Worm (Caenorhabditis elegans): Measurements from ENCODE around the gene sri-63.

The sri-63 gene

DNA sequence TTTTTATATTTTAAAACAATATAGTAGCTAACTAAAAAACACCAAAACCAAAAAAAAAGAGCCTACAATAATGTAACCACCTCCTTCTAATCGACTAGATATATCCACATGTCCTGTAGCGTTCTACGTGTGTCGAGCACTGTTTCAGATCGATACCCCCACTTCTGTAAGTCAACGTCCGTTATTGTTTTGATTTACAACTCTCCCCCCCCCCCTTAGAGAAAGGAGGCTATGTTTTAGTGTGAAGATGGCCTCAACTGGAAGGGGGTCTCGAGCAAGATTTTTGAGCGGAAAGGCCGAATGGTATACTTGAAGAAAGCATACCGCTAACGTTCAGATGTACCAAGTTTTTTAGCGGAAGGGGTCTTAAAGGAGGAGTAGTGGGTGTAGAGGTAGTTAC, 9.5 kb upstream of the sri-63 start, which contains the start of gene F02E11.4:
TSS of gene F02E11.4 (minus strand) at position 101 of the 400 bp plus-strand sequence.
- TF ChIP-seq ceh-8 (GFP tag; optimal IDR thresholded peaks at IDR 0.05) = no peak
- no peak for TF ChIP-seq ceh-82 (tag; optimal IDR thresholded peaks at IDR 0.05)
- no peak for TF ChIP-seq ets-5 (GFP tag; IDR thresholded peaks at IDR 0.05)
- no peak for TF ChIP-seq blmp-1 (tag; optimal IDR thresholded peaks at IDR 0.05)
- no peak for TF ChIP-seq nhr-28 (tag; optimal IDR thresholded peaks at IDR 0.05)
- TF ChIP-seq mep-1 (tag; optimal IDR thresholded peaks at IDR 0.05) = no peak
- no peak for TF ChIP-seq lir-3 (tag; optimal IDR thresholded peaks at IDR 0.05; ENCODE audit: poor library complexity)
- TF ChIP-seq lin-39 (tag; optimal IDR thresholded peaks at IDR 0.05) = no peak
- no peak for TF ChIP-seq elt-2 (tag; optimal IDR thresholded peaks at IDR 0.05)
- TF ChIP-seq ces-1 (GFP tag; optimal IDR thresholded peaks at IDR 0.05) = no peak
- no peak for TF ChIP-seq fkh-8 (tag; optimal IDR thresholded peaks at IDR 0.05)
- no peak for TF ChIP-seq lin-15B (tag; optimal IDR thresholded peaks at IDR 0.05)
- no peak for TF ChIP-seq egl-13 (tag; optimal IDR thresholded peaks at IDR 0.05)
- no peak for TF ChIP-seq ceh-63 (GFP tag; optimal IDR thresholded peaks at IDR 0.05)
- no peak for TF ChIP-seq isw-1 (GFP tag; IDR thresholded peaks at IDR 0.05)
- no peak for TF ChIP-seq fkh-4 (tag; optimal IDR thresholded peaks at IDR 0.05; ENCODE audit: borderline replicate concordance)
- TF ChIP-seq zip-4 (GFP tag; optimal IDR thresholded peaks at IDR 0.05) = no peak
- TF ChIP-seq efl-3 (GFP tag; optimal IDR thresholded peaks at IDR 0.05) = no peak

DNA sequence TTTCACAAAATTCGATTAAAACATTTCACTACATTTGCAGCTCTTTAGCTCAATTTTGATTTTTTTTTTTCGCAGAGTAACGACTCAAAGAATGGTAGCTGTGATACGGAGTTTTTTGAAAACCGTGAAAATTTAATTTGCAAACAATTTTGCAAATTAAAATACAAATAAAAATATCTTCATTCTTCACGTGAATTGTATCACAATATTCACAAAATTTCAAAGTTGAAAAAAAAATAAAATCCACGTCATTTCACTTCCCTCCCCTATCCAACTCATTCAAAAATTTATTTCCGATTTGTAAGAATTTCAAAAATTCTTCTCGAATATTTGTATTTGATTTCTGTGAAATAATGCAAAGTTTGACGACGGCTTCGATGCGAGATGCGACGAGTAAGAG, 8.5 kb upstream of the sri-63 start, which contains the start of gene wht-4:
TSS of gene wht-4 (plus strand) at position 301 of the 400 bp plus-strand sequence.
- TF ChIP-seq nhr-11 (tag; optimal IDR thresholded peaks at IDR 0.05) (no peak), nhr-28 (tag; optimal IDR thresholded peaks at IDR 0.05) (no peak), hlh-17 (GFP tag; optimal IDR thresholded peaks at IDR 0.05; ENCODE audit: borderline replicate concordance) (no peak), nhr-84 (tag; optimal IDR thresholded peaks at IDR 0.05) (no peak), egl-27 (tag; optimal IDR thresholded peaks at IDR 0.05) (no peak), lin-15B (tag; optimal IDR thresholded peaks at IDR 0.05) (no peak), hlh-4 (tag; optimal IDR thresholded peaks at IDR 0.05) (no peak), skn-1 (tag; optimal IDR thresholded peaks at IDR 0.05) (no peak), Y116A8C.19 (tag; optimal IDR thresholded peaks at IDR 0.05; ENCODE audit: borderline replicate concordance) (no peak), efl-1 (optimal IDR thresholded peaks at IDR 0.05) (no peak), efl-1 (GFP tag; optimal IDR thresholded peaks at IDR 0.05 in 1 of 2) (no peak)

ce11 chrII:3282353-3282752, 4.8 kb upstream of the sri-63 start, which contains the start of gene nep-13:
nep-13 (plus strand) TSS chrII:3282653.
- TF ChIP-seq C04F5.9 (tag; optimal IDR thresholded peaks at IDR 0.05) = no peak
- TF ChIP-seq elt-2 (tag; optimal IDR thresholded peaks at IDR 0.05) = no peak
- TF ChIP-seq rnt-1 (tag; optimal IDR thresholded peaks at IDR 0.05) = no peak
- TF ChIP-seq nhr-90 (tag; optimal IDR thresholded peaks at IDR 0.05; ENCODE audit: poor library complexity) = no peak
- no peak for TF ChIP-seq isw-1 (GFP tag; IDR thresholded peaks at IDR 0.05)
- TF ChIP-seq nhr-28 (tag; optimal IDR thresholded peaks at IDR 0.05) = no peak
- TF ChIP-seq grh-1 (GFP tag; IDR thresholded peaks at IDR 0.05) = no peak
- no peak for TF ChIP-seq fkh-4 (tag; optimal IDR thresholded peaks at IDR 0.05; ENCODE audit: borderline replicate concordance)
- no peak for TF ChIP-seq nhr-85 (tag)
- no peak for TF ChIP-seq ama-1 (optimal IDR thresholded peaks at IDR 0.05)
- no peak for TF ChIP-seq zag-1 (tag; optimal IDR thresholded peaks at IDR 0.05)
- TF ChIP-seq tbx-2 (tag; optimal IDR thresholded peaks at IDR 0.05) = no peak

DNA sequence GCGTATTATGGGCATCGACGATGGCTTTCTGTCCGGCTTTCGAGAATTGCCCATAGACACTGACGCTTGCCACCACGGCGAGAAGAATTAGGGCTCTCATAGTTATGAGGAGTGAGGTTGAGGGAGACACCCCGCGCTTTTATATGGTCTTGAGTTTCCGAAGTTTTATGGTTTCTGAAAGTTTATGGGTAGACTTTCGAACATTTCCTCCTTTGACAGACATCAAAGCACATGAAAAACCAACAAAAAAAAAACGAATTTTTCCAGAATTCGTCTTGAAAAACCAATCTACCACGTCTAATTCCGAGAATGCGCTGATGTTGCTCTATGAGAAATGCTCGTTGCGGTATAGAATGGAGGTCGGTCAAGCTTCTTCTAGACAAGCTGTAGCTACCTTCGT, 2.6 kb upstream of the sri-63 start, which contains the start of gene scl-15:
TSS of gene scl-15 (minus strand) at position 101 of the 400 bp plus-strand sequence.
- TF ChIP-seq aha-1 (tag; optimal IDR thresholded peaks at IDR 0.05) (no peak), sox-4 (tag; optimal IDR thresholded peaks at IDR 0.05) (no peak), efl-3 (GFP tag; optimal IDR thresholded peaks at IDR 0.05) (no peak), nhr-84 (tag; optimal IDR thresholded peaks at IDR 0.05) (no peak), jun-1 (tag; optimal IDR thresholded peaks at IDR 0.05) (no peak), lir-3 (tag; optimal IDR thresholded peaks at IDR 0.05; ENCODE audit: poor library complexity) (no peak), mep-1 (tag; optimal IDR thresholded peaks at IDR 0.05) (no peak), ama-1 (optimal IDR thresholded peaks at IDR 0.05) (no peak), grh-1 (GFP tag; IDR thresholded peaks at IDR 0.05) (no peak), egl-13 (tag; optimal IDR thresholded peaks at IDR 0.05) (no peak), nhr-20 (tag; optimal IDR thresholded peaks at IDR 0.05) (no peak)

Data from whole organism, L1 larva.